Worm (Caenorhabditis elegans) whole organism, midembryonic: Measurements from ENCODE around the gene nhr-226.
"Not testable (repeated sequence)": the region's sequence is repeated elsewhere in the genome, so short reads cannot be mapped to it uniquely, and the experiment has no call there.

Experiments
- T22C8.4 ChIP-seq: fragments of 200-800 bp; sonication (Bioruptor generic); IDR thresholded peaks from 2 replicates; pipeline ENCODE4 v1.3.6; 2022; ENCODE audit warnings: missing genetic modification characterization, missing compliant biosample characterization
- cog-1 ChIP-seq: sonication (generic microtip); optimal IDR thresholded peaks from 2 replicates; lab custom pipeline; 2016; ENCODE audit warnings: missing genetic modification characterization, missing compliant biosample characterization
- flt-1 ChIP-seq: fragments of 200-800 bp; sonication (Bioruptor generic); IDR thresholded peaks from 2 replicates; pipeline ENCODE4 v1.3.6; 2022; ENCODE audit warnings: missing genetic modification characterization, missing compliant biosample characterization
- klf-2 ChIP-seq: fragments of 200-800 bp; sonication (Bioruptor generic); conservative IDR thresholded peaks from 2 replicates; pipeline ENCODE4 v1.3.6; 2022; ENCODE audit warnings: missing genetic modification reagents, missing genetic modification characterization, missing compliant biosample characterization
- med-1 ChIP-seq: sonication (generic microtip); optimal IDR thresholded peaks from 2 replicates; lab custom pipeline; 2017; ENCODE audit warnings: missing genetic modification characterization, mild to moderate bottlenecking, missing compliant biosample characterization, antibody characterized with exemption, missing genetic modification reagents; ENCODE audit not compliant: insufficient read depth
- ref-1 ChIP-seq: fragments of 200-800 bp; sonication (Bioruptor generic); conservative IDR thresholded peaks from 2 replicates; pipeline ENCODE4 v1.3.6; 2022; ENCODE audit warnings: missing genetic modification reagents, missing genetic modification characterization, missing compliant biosample characterization
- tab-1 ChIP-seq: fragments of 200-800 bp; sonication (Bioruptor generic); IDR thresholded peaks from 2 replicates; pipeline ENCODE4 v1.3.6; 2022; ENCODE audit warnings: missing genetic modification characterization, missing compliant biosample characterization
- ztf-23 ChIP-seq: fragments of 200-800 bp; sonication (Bioruptor generic); IDR thresholded peaks from 2 replicates; pipeline ENCODE4 v1.3.6; 2022; ENCODE audit warnings: missing genetic modification reagents, missing genetic modification characterization, missing compliant biosample characterization
- ztf-29 ChIP-seq: fragments of 200-800 bp; sonication (Bioruptor generic); IDR thresholded peaks from 2 replicates; pipeline ENCODE4 v1.3.6; 2022; ENCODE audit warnings: missing genetic modification reagents, missing genetic modification characterization, missing compliant biosample characterization

The nhr-226 gene

DNA sequence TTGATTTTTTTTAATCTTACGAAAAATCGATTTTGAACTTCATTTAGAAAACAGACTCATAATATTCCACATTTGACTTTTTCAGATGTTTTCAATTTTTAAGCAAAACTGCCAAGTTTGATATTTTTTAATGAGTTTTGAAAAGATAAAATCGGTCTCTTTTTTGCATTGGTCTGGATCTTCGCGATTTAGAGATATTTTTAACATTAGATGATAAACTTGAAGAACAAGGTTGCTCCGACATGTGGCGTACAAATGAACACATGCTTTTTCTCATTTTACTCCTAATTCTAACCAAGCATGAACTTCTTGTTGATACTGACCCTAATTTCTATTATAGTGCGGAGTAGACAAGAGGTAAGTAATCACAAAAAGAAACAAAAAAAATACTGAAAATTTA lies 36.9 kb downstream of the nhr-226 start, which contains the start of gene irld-32:
Gene irld-32 (plus strand): TSS at position 301 of the 400 bp plus-strand sequence.
- TF ChIP-seq flt-1; klf-2 (GFP tag; lab: Robert Waterston, UW); ztf-23: not testable (repeated sequence)

DNA sequence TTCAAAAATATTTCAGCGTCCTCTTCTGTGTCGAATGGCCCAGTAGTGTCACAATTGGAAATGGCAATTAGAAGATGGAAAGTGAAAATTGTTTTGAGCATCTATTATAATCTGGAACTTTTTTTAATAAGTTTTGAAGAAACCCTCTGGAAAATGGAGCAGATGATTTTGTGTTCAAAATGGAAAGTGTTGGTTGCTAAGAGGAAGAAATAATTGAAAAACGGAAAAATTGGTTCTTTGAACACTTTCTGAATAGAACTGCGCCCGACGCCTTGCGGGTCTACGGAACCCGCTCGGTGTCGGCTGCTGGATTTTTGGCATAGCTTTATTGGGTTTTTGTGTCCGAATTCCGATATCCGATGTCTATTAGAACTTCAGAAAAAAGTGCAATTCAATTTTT lies 41.5 kb downstream of the nhr-226 start, which contains the start of gene irld-28:
Gene irld-28 (minus strand): TSS at position 101 of the 400 bp plus-strand sequence.
- TF ChIP-seq cog-1 (tag; lab: Kevin White, UChicago) = no peak
- TF ChIP-seq med-1 (GFP tag; lab: Kevin White, UChicago) = no peak
- TF ChIP-seq tab-1 = no peak
- TF ChIP-seq ztf-29 (GFP tag; lab: Robert Waterston, UW) = no peak
- TF ChIP-seq ztf-23 = no peak
- no peak for TF ChIP-seq ref-1 (GFP tag; lab: Robert Waterston, UW)
- no peak for TF ChIP-seq T22C8.4 (GFP tag; lab: Robert Waterston, UW)
- TF ChIP-seq klf-2 (GFP tag; lab: Robert Waterston, UW) = no peak
- TF ChIP-seq flt-1 = no peak

DNA sequence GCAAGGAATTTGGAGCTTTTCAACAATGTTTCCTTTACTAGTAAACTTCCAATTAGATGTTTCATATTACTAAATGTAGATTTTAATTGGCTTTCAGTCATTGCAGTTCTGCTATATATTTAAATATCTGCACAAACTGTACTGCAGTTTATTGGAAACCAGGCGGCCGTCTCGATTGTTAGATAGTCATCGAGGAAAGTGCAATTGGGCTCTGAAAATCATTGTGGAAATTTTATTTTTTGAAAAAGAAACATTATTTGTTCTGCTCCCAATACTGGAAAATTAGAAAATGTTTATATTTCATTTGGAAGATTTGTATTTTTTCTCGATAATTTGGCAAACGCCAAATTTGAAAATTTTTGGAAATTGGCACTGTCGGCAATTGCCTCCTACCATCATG lies 43.9 kb downstream of the nhr-226 start, which contains the start of gene irld-29:
Gene irld-29 (minus strand): TSS at position 101 of the 400 bp plus-strand sequence.
- TF ChIP-seq ztf-23 = no peak
- no peak for TF ChIP-seq T22C8.4 (GFP tag; lab: Robert Waterston, UW)
- no peak for TF ChIP-seq flt-1
- no peak for TF ChIP-seq ref-1 (GFP tag; lab: Robert Waterston, UW)
- TF ChIP-seq tab-1 = no peak
- TF ChIP-seq klf-2 (GFP tag; lab: Robert Waterston, UW) = no peak
- no peak for TF ChIP-seq ztf-29 (GFP tag; lab: Robert Waterston, UW)
- TF ChIP-seq cog-1 (tag; lab: Kevin White, UChicago) = no peak
- TF ChIP-seq med-1 (GFP tag; lab: Kevin White, UChicago) = no peak

DNA sequence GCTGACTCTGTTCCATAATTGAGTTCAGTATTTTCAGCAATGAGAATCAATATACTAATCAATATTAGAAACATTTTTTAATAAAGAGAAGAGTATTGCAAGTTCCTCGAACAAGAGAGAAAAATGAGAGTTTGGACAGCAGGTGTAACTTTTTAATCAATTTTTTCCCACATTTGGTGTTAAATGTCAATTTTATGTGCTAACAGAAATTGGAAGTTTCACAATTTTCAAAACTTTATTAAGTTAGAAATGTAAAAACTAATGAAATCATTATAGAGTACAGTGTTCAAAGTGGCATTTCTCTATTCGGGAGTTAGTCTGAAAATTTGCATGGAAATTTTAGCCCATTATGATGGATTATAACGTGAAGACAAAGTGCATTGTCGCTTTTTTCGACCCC lies 46.6 kb downstream of the nhr-226 start, which contains the start of gene irld-30:
Gene irld-30 (minus strand): TSS at position 101 of the 400 bp plus-strand sequence.
- TF ChIP-seq tab-1 (no peak), cog-1 (tag; lab: Kevin White, UChicago) (no peak), ref-1 (GFP tag; lab: Robert Waterston, UW) (no peak), flt-1 (no peak), ztf-29 (GFP tag; lab: Robert Waterston, UW) (no peak), klf-2 (GFP tag; lab: Robert Waterston, UW) (no peak), T22C8.4 (GFP tag; lab: Robert Waterston, UW) (no peak), ztf-23 (no peak)

DNA sequence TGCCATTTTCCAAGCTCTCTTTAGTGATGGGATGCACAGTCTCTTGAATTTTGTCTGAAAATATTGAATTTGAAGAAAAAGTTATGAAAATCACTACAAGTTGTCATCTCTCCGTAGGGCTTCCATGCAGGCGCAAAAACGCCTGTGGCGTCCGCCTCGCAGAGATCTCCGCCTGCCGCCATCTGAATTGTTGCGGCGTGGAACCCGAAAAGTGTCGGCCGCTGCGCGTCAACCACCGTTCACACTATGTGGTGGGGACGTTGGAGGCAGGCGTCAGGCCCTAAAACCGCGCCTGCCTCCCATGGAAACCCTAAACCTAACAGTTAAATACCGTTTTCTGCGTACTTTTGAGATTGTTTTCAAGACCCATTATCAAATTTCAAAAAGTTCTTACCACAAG lies 47.4 kb downstream of the nhr-226 start:
- TF ChIP-seq flt-1 (no peak), klf-2 (GFP tag; lab: Robert Waterston, UW) (no peak), T22C8.4 (GFP tag; lab: Robert Waterston, UW) (no peak), tab-1 (no peak)

DNA sequence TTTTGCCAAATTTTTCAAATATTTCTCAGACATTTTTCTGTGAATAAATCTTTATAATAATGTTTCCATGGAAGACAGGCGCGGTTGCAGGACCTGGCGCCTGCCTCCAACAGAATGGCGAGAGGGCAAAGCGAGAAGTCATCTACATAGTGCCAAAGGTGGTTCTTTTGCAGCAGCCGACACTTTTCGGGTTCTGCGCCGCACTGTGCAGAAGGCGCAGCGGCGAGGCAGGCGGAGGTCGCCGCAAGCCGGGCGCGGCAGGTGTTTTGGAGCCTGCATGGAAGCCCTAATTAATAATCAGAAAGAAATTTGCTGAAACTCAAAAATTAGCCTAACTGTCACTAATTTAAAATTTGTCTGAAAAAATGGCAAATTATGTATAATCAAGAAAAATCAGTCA lies 48.9 kb downstream of the nhr-226 start:
- TF ChIP-seq ztf-23 (no peak), cog-1 (tag; lab: Kevin White, UChicago) (no peak), ztf-29 (GFP tag; lab: Robert Waterston, UW) (no peak), ref-1 (GFP tag; lab: Robert Waterston, UW) (no peak), med-1 (GFP tag; lab: Kevin White, UChicago) (no peak), T22C8.4 (GFP tag; lab: Robert Waterston, UW) (no peak), flt-1 (no peak), tab-1 (no peak), klf-2 (GFP tag; lab: Robert Waterston, UW) (no peak)
